Worm (Caenorhabditis elegans) whole organism, young adult: Measurements from ENCODE around the gene sru-24.

Source experiments
- Y67H2A.10 ChIP-seq: fragments of 200-800 bp; sonication (Bioruptor generic); conservative IDR thresholded peaks from 2 replicates; pipeline ENCODE4 v1.3.6; 2022; ENCODE audit warnings: missing genetic modification reagents, missing genetic modification characterization, missing compliant biosample characterization
- ama-1 ChIP-seq, 3 experiments: fragments of 150-350 bp in 1 of 3; sonication (generic microtip) in 2 of 3; optimal IDR thresholded peaks; 2 replicates each; lab custom pipeline; 2014 to 2018; ENCODE audit warnings: missing biosample characterization in 2 of 3, missing genetic modification characterization in 2 of 3, missing genetic modification reagents in 2 of 3
- bed-2 ChIP-seq: fragments of 200-800 bp; sonication (Bioruptor generic); IDR thresholded peaks from 2 replicates; pipeline ENCODE4 v1.3.6; 2022; ENCODE audit warnings: missing genetic modification reagents, missing genetic modification characterization, missing compliant biosample characterization
- cebp-2 ChIP-seq: fragments of 200-800 bp; sonication (Bioruptor generic); IDR thresholded peaks from 2 replicates; pipeline ENCODE4 v1.3.6; 2022; ENCODE audit warnings: missing genetic modification characterization, missing compliant biosample characterization
- hmg-1.2 ChIP-seq: fragments of 200-800 bp; sonication (Bioruptor generic); IDR thresholded peaks from 2 replicates; pipeline ENCODE4 v1.3.6; 2022; ENCODE audit warnings: missing genetic modification reagents, missing genetic modification characterization, missing compliant biosample characterization
- madf-10 ChIP-seq: sonication (generic microtip); optimal IDR thresholded peaks from 2 replicates; lab custom pipeline; 2016; ENCODE audit warnings: mild to moderate bottlenecking, missing genetic modification characterization, missing compliant biosample characterization
- pha-4 ChIP-seq: fragments of 150-350 bp; sonication (generic microtip); optimal IDR thresholded peaks from 2 replicates; lab custom pipeline; 2014; ENCODE audit warnings: missing biosample characterization, missing genetic modification reagents, missing genetic modification characterization
- sea-2 ChIP-seq: fragments of 200-800 bp; sonication (Bioruptor generic); IDR thresholded peaks from 2 replicates; pipeline ENCODE4 v1.3.6; 2022; ENCODE audit warnings: missing genetic modification characterization, missing compliant biosample characterization
- snpc-4 ChIP-seq, 5 experiments: fragments of 150-350 bp in 1 of 5; sonication (generic microtip) in 4 of 5; optimal IDR thresholded peaks; 2 replicates each; lab custom pipeline; 2014 to 2018; ENCODE audit warnings: missing genetic modification characterization in 5 of 5, missing biosample characterization in 3 of 5, antibody characterized with exemption in 2 of 5, mild to moderate bottlenecking in 2 of 5, missing compliant biosample characterization in 2 of 5, missing genotype in 2 of 5, moderate library complexity in 2 of 5, missing genetic modification reagents in 1 of 5

ce11 chrV:706918-707317 lies 35.7 kb upstream of the sru-24 start, which contains the start of gene srbc-38:
- TF ChIP-seq ama-1 (optimal IDR thresholded peaks at IDR 0.05; lab: Kevin White, UChicago), result no peak
- no peak for TF ChIP-seq ama-1 (GFP tag; optimal IDR thresholded peaks at IDR 0.05; lab: Kevin White, UChicago)
- no peak for TF ChIP-seq hmg-1.2 (GFP tag; lab: Robert Waterston, UW)
- TF ChIP-seq Y67H2A.10, result no peak
- no peak for TF ChIP-seq snpc-4 (GFP tag; optimal IDR thresholded peaks at IDR 0.05; lab: Kevin White, UChicago)
- no peak for TF ChIP-seq snpc-4 (tag; optimal IDR thresholded peaks at IDR 0.05; lab: Kevin White, UChicago)
- TF ChIP-seq sea-2 (GFP tag; lab: Robert Waterston, UW), result no peak
- TF ChIP-seq cebp-2, result no peak
- no peak for TF ChIP-seq madf-10 (tag; lab: Kevin White, UChicago)
- TF ChIP-seq pha-4 (tag; lab: Kevin White, UChicago), result no peak
- TF ChIP-seq bed-2 (GFP tag; lab: Robert Waterston, UW), result no peak
